Worm (Caenorhabditis elegans): Measurements from ENCODE around the gene ufm-1.

DNA sequence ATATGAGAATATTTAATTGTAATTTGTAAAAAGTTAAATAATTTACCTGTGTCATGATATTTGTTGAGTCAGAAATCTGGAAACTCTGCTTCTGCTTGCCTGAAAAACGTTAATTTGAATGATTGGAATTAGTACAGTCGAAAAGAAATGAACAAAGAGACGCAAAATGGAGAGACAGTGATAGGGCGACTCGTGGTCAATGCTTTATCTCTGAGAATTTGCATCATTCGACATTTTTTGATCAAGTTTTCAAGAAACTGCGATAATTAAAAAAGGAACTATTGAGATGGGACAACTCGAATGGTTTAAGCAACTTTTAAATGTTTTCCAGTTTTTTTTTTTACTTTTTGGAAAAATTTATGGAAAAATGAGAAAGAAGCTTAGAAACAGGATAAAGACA lies 2.1 kb downstream of the ufm-1 start, which contains the start of gene cuc-1:
- TF ChIP-seq nhr-12 (tag; optimal IDR thresholded peaks at IDR 0.05) = no peak
- TF ChIP-seq pha-4 (tag; optimal IDR thresholded peaks at IDR 0.05) = no peak
- no peak for TF ChIP-seq unc-39 (tag; optimal IDR thresholded peaks at IDR 0.05)
- no peak for TF ChIP-seq ztf-4 (tag; optimal IDR thresholded peaks at IDR 0.05)
- TF ChIP-seq nhr-43 (tag; optimal IDR thresholded peaks at IDR 0.05; ENCODE audit: poor library complexity, severe bottlenecking) = no peak
- TF ChIP-seq lin-39 (tag; optimal IDR thresholded peaks at IDR 0.05) = no peak
- no peak for TF ChIP-seq aly-2 (tag; optimal IDR thresholded peaks at IDR 0.05)

Data from whole organism, L3 larva.